Fruit fly (Drosophila melanogaster): Measurements from ENCODE around the gene Apl.

Gene Apl

DNA sequence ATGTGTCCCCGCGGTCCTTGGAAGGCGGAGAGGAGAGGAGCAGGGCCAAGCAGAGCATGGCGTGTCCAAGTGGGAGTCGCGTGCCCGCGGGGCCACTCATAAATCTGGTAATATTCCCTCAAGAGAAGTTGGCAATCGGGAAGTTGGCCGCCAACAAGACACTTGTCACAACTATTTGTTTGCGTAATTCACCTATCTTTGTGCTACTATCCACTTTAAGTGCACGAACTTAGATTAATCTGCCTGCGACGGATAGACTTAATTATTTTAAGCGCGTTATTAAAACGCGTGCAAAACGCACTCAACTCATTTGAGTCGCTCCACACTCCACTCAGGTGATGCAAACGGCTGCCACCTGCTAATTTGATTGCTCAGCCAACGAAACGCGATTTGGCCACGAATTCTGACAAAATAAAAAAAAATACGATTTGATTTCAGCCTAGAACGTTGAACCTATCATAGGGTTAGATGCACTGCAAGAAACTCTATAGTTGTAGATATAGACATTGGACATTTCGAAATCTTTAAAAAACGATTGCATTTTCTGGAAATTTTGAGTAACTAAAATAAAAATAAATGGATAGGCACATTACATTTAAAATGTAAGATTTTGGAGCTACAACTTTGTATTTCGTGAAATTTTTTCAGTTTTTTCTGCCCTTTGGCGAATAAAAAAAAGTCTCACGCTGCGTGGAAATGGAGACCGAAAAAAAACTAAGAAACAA, 23.8 kb upstream of the Apl start (continued):
- TF ChIP-seq CG15514 (GFP tag; optimal IDR thresholded peaks at IDR 0.05) = peak; percentile 20
- 0 out of 2 replicates have a peak, but pooled peaks have one; percentile 7 for TF ChIP-seq CG43689 (GFP tag; IDR thresholded peaks at IDR 0.05)
- no peak for TF ChIP-seq gsb-n (tag; optimal IDR thresholded peaks at IDR 0.05)
- TF ChIP-seq CG10209 (GFP tag; optimal IDR thresholded peaks at IDR 0.05) = peak; percentile 60
- peak; percentile 30 for TF ChIP-seq CG17385 (GFP tag; optimal IDR thresholded peaks at IDR 0.05)
- no peak for TF ChIP-seq kni (GFP tag; optimal IDR thresholded peaks at IDR 0.05)
- TF ChIP-seq bigmax (GFP tag; optimal IDR thresholded peaks at IDR 0.05) = no peak
- peak; percentile 28 for TF ChIP-seq CG17359 (tag; optimal IDR thresholded peaks at IDR 0.05)
- TF ChIP-seq CG1792 (GFP tag; optimal IDR thresholded peaks at IDR 0.05) = no peak
- peak in 1 of 3 experiments; percentile 14 for TF ChIP-seq lola (GFP tag; optimal IDR thresholded peaks at IDR 0.05)
- TF ChIP-seq ATbp (GFP tag; optimal IDR thresholded peaks at IDR 0.05) = no peak
- TF ChIP-seq pnt (GFP tag; optimal IDR thresholded peaks at IDR 0.05) = peak; percentile 13
- peak; percentile 62 for TF ChIP-seq Hmr (GFP tag; optimal IDR thresholded peaks at IDR 0.05)
- peak; percentile 17 for TF ChIP-seq CG12219 (GFP tag; optimal IDR thresholded peaks at IDR 0.05)
- peak; percentile 59 for TF ChIP-seq CG18262 (tag; optimal IDR thresholded peaks at IDR 0.05)
- TF ChIP-seq CG10366 (GFP tag; IDR thresholded peaks at IDR 0.05) = 0 out of 2 replicates have a peak, but pooled peaks have one; percentile 12
- TF ChIP-seq NK7.1 (GFP tag; optimal IDR thresholded peaks at IDR 0.05) = no peak
- peak; percentile 43 for TF ChIP-seq E2f2 (GFP tag; IDR thresholded peaks at IDR 0.05)
- peak; percentile 67 for TF ChIP-seq CG7839 (tag; optimal IDR thresholded peaks at IDR 0.05)
- peak; percentile 42 for TF ChIP-seq CG13296 (GFP tag; optimal IDR thresholded peaks at IDR 0.05)
- TF ChIP-seq Ets65A (GFP tag) = peak; percentile 22
- peak; percentile 18 for TF ChIP-seq CG4854 (GFP tag; optimal IDR thresholded peaks at IDR 0.05)
- TF ChIP-seq Gug (GFP tag; IDR thresholded peaks at IDR 0.05) = no peak
- peak; percentile 35 for TF ChIP-seq CG4424 (GFP tag; optimal IDR thresholded peaks at IDR 0.05)
- TF ChIP-seq chif (GFP tag; optimal IDR thresholded peaks at IDR 0.05) = peak in 1 of 2 experiments; percentile 16
- TF ChIP-seq Hmx (GFP tag; optimal IDR thresholded peaks at IDR 0.05) = no peak
- TF ChIP-seq CG16815 (GFP tag; optimal IDR thresholded peaks at IDR 0.05) = no peak
- no peak for TF ChIP-seq slou (GFP tag; optimal IDR thresholded peaks at IDR 0.05)
- TF ChIP-seq Optix (GFP tag; IDR thresholded peaks at IDR 0.05) = no peak
- peak; percentile 77 for TF ChIP-seq al (GFP tag; IDR thresholded peaks at IDR 0.05)
- TF ChIP-seq TFAM (GFP tag; optimal IDR thresholded peaks at IDR 0.05) = no peak
- no peak for TF ChIP-seq chn (GFP tag; optimal IDR thresholded peaks at IDR 0.05)
- TF ChIP-seq Lpt (GFP tag; optimal IDR thresholded peaks at IDR 0.05) = no peak
- TF ChIP-seq trem (tag; optimal IDR thresholded peaks at IDR 0.05) = peak; percentile 2
- TF ChIP-seq lab (GFP tag; optimal IDR thresholded peaks at IDR 0.05) = peak; percentile 71
- peak; percentile 50 for TF ChIP-seq mam (GFP tag; optimal IDR thresholded peaks at IDR 0.05)
- peak; percentile 67 for TF ChIP-seq Fer3 (tag; optimal IDR thresholded peaks at IDR 0.05)
- peak; percentile 77 for TF ChIP-seq gem (tag; optimal IDR thresholded peaks at IDR 0.05)
- TF ChIP-seq ftz-f1 (GFP tag; optimal IDR thresholded peaks at IDR 0.05) = no peak
- TF ChIP-seq Antp (GFP tag; optimal IDR thresholded peaks at IDR 0.05) = no peak
- TF ChIP-seq gsb (GFP tag; IDR thresholded peaks at IDR 0.05) = peak; percentile 29; the same call in 1 of the 2 replicates
- peak; percentile 65 for TF ChIP-seq PHDP (tag; optimal IDR thresholded peaks at IDR 0.05)
- TF ChIP-seq CG12155 (GFP tag; optimal IDR thresholded peaks at IDR 0.05) = peak; percentile 35
- peak; percentile 26 for TF ChIP-seq crc (GFP tag; optimal IDR thresholded peaks at IDR 0.05)
- no peak for TF ChIP-seq crp (GFP tag; optimal IDR thresholded peaks at IDR 0.05)
- TF ChIP-seq Scr (GFP tag; IDR thresholded peaks at IDR 0.05; ENCODE audit: partially characterized antibody) = no peak
- TF ChIP-seq CHES-1-like (GFP tag; optimal IDR thresholded peaks at IDR 0.05) = peak; percentile 32
- TF ChIP-seq CG11696 (GFP tag; IDR thresholded peaks at IDR 0.05) = peak; percentile 22; the same call in 1 of the 2 replicates
- peak; percentile 33 to 65 for TF ChIP-seq Hr51 (GFP tag; optimal IDR thresholded peaks at IDR 0.05)

Data from whole organism, embryonic.